Worm (Caenorhabditis elegans): ENCODE measurements around the gene nrx-1.

- TF ChIP-seq cog-1 (tag; optimal IDR thresholded peaks at IDR 0.05) = no peak
- no peak for TF ChIP-seq med-1 (GFP tag; optimal IDR thresholded peaks at IDR 0.05; ENCODE audit: insufficient read depth)
These were observed 40.8 kb downstream of the nrx-1 start, which contains the start of gene saeg-1 for ce11 chrV:10865599-10865998.

All from whole organism, midembryonic.